Fruit fly (Drosophila melanogaster) whole organism, prepupa: ENCODE results near the gene CG34300.
A peak's percentile ranks its signal among the peaks of the same experiment; 100 is the strongest.

ENCODE experiments used
- Blimp-1 ChIP-seq: fragments of 200-800 bp; sonication (Bioruptor generic); optimal IDR thresholded peaks from 3 replicates; lab custom pipeline; 2017; ENCODE audit warnings: missing biosample characterization, missing genetic modification characterization, mild to moderate bottlenecking, moderate library complexity, missing genetic modification reagents
- CG10631 ChIP-seq: fragments of 200-800 bp; sonication (Bioruptor generic); optimal IDR thresholded peaks from 2 replicates; lab custom pipeline; 2016; ENCODE audit warnings: missing biosample characterization, missing genetic modification characterization
- CG10669 ChIP-seq: fragments of 200-800 bp; sonication (Bioruptor generic); optimal IDR thresholded peaks from 3 replicates; lab custom pipeline; 2018; ENCODE audit warnings: missing biosample characterization, mild to moderate bottlenecking, missing genetic modification characterization, moderate library complexity
- CG11294 ChIP-seq: fragments of 200-800 bp; sonication (Bioruptor generic); IDR thresholded peaks from 2 replicates; pipeline ENCODE4 v1.3.6; 2022; ENCODE audit warnings: missing biosample characterization, missing genetic modification characterization
- CG11762 ChIP-seq: fragments of 200-800 bp; sonication (Bioruptor generic); optimal IDR thresholded peaks from 3 replicates; lab custom pipeline; 2016; ENCODE audit warnings: missing biosample characterization, missing genetic modification characterization; ENCODE audit not compliant: insufficient read depth
- CG11902 ChIP-seq: fragments of 200-800 bp; sonication (Bioruptor generic); optimal IDR thresholded peaks from 3 replicates; lab custom pipeline; 2016; ENCODE audit warnings: missing biosample characterization, missing genetic modification characterization
- CG15336 ChIP-seq: fragments of 200-800 bp; sonication (Bioruptor generic); IDR thresholded peaks from 2 replicates; pipeline ENCODE4 v1.3.6; 2022; ENCODE audit warnings: missing biosample characterization, missing genetic modification characterization
- CG1621 ChIP-seq: fragments of 200-800 bp; sonication (Bioruptor generic); optimal IDR thresholded peaks from 3 replicates; lab custom pipeline; 2018; ENCODE audit warnings: missing biosample characterization, mild to moderate bottlenecking, missing genetic modification characterization
- CG16779 ChIP-seq: fragments of 200-800 bp; sonication (Bioruptor generic); optimal IDR thresholded peaks from 3 replicates; lab custom pipeline; 2017; ENCODE audit warnings: missing biosample characterization, mild to moderate bottlenecking, missing genetic modification characterization
- CG3032 ChIP-seq: fragments of 200-800 bp; optimal IDR thresholded peaks from 2 replicates; lab custom pipeline; 2019; ENCODE audit warnings: missing biosample characterization, mild to moderate bottlenecking, missing genetic modification characterization, moderate library complexity
- CG31627 ChIP-seq: fragments of 200-800 bp; sonication (Bioruptor generic); optimal IDR thresholded peaks from 3 replicates; lab custom pipeline; 2016; ENCODE audit warnings: missing biosample characterization, missing genetic modification characterization
- CG32006 ChIP-seq: fragments of 200-800 bp; sonication (Bioruptor generic); optimal IDR thresholded peaks from 3 replicates; lab custom pipeline; 2017; ENCODE audit warnings: missing biosample characterization, mild to moderate bottlenecking, missing genetic modification characterization
- CG34406 ChIP-seq: fragments of 200-800 bp; sonication (Bioruptor generic); optimal IDR thresholded peaks from 3 replicates; lab custom pipeline; 2016; ENCODE audit warnings: missing biosample characterization, missing genetic modification characterization
- CG3919 ChIP-seq: fragments of 200-800 bp; sonication (Bioruptor generic); optimal IDR thresholded peaks from 3 replicates; lab custom pipeline; 2016; ENCODE audit warnings: missing biosample characterization, missing genetic modification characterization
- CG6163 ChIP-seq: fragments of 200-800 bp; sonication (Bioruptor generic); IDR thresholded peaks from 3 replicates; pipeline ENCODE4 v1.3.6; 2022; ENCODE audit warnings: missing biosample characterization, missing genetic modification characterization
- CG6276 ChIP-seq: fragments of 200-800 bp; sonication (Bioruptor generic); optimal IDR thresholded peaks from 2 replicates; lab custom pipeline; 2017; ENCODE audit warnings: missing biosample characterization, mild to moderate bottlenecking, missing genetic modification characterization
- CG6808 ChIP-seq: fragments of 200-800 bp; sonication (Bioruptor generic); optimal IDR thresholded peaks from 3 replicates; lab custom pipeline; 2017; ENCODE audit warnings: missing biosample characterization, missing genetic modification characterization, mild to moderate bottlenecking, moderate library complexity, missing genetic modification reagents
- CG6854 ChIP-seq: fragments of 200-800 bp; sonication (Bioruptor generic); optimal IDR thresholded peaks from 2 replicates; lab custom pipeline; 2017; ENCODE audit warnings: missing biosample characterization, mild to moderate bottlenecking, missing genetic modification characterization
- CG7368 ChIP-seq: fragments of 200-800 bp; sonication (Bioruptor generic); optimal IDR thresholded peaks from 3 replicates; lab custom pipeline; 2016; ENCODE audit warnings: missing biosample characterization, missing genetic modification characterization
- CG8119 ChIP-seq: fragments of 200-800 bp; sonication (Bioruptor generic); IDR thresholded peaks from 3 replicates; pipeline ENCODE4 v1.3.6; 2022; ENCODE audit warnings: missing biosample characterization, missing genetic modification characterization
- CG8319 ChIP-seq: fragments of 200-800 bp; sonication (Bioruptor generic); optimal IDR thresholded peaks from 3 replicates; lab custom pipeline; 2016; ENCODE audit warnings: missing biosample characterization, missing genetic modification characterization
- CG8632 ChIP-seq: fragments of 200-800 bp; sonication (Bioruptor generic); optimal IDR thresholded peaks from 3 replicates; lab custom pipeline; 2016; ENCODE audit warnings: missing biosample characterization, missing genetic modification characterization
- CG9139 ChIP-seq: fragments of 200-800 bp; sonication (Bioruptor generic); optimal IDR thresholded peaks from 3 replicates; lab custom pipeline; 2017; ENCODE audit warnings: missing biosample characterization, mild to moderate bottlenecking, missing genetic modification characterization
- Eip78C ChIP-seq: fragments of 200-800 bp; sonication (Bioruptor generic); peaks from one replicate; lab custom pipeline; 2016; ENCODE audit warnings: missing biosample characterization, missing genetic modification characterization
- Eip93F ChIP-seq: fragments of 200-800 bp; sonication (Bioruptor generic); optimal IDR thresholded peaks from 2 replicates; lab custom pipeline; 2016; ENCODE audit warnings: missing biosample characterization, mild to moderate bottlenecking, missing genetic modification characterization
- Ets21C ChIP-seq: fragments of 200-800 bp; sonication (Bioruptor generic); optimal IDR thresholded peaks from 3 replicates; lab custom pipeline; 2016; ENCODE audit warnings: missing biosample characterization, missing genetic modification characterization
- Gug ChIP-seq: fragments of 200-800 bp; sonication (Bioruptor generic); IDR thresholded peaks from 2 replicates; pipeline ENCODE4 v1.3.6; 2022; ENCODE audit warnings: missing biosample characterization, missing genetic modification characterization
- Hr38 ChIP-seq: sonication (Bioruptor generic); optimal IDR thresholded peaks from 2 replicates; lab custom pipeline; 2016; ENCODE audit warnings: missing biosample characterization, missing genetic modification characterization
- Lpt ChIP-seq: fragments of 200-800 bp; sonication (Bioruptor generic); optimal IDR thresholded peaks from 3 replicates; lab custom pipeline; 2016; ENCODE audit warnings: missing biosample characterization, missing genetic modification characterization
- Met ChIP-seq: fragments of 200-800 bp; sonication (Bioruptor generic); optimal IDR thresholded peaks from 3 replicates; lab custom pipeline; 2016; ENCODE audit warnings: missing biosample characterization, missing genetic modification characterization
- OdsH ChIP-seq: fragments of 200-800 bp; sonication (Bioruptor generic); optimal IDR thresholded peaks from 3 replicates; lab custom pipeline; 2016; ENCODE audit warnings: missing biosample characterization, missing genetic modification characterization
- Smox ChIP-seq: fragments of 200-800 bp; sonication (Bioruptor generic); optimal IDR thresholded peaks from 3 replicates; lab custom pipeline; 2016; ENCODE audit warnings: missing biosample characterization, missing genetic modification characterization
- Sox102F ChIP-seq: fragments of 200-800 bp; sonication (Bioruptor generic); optimal IDR thresholded peaks from 2 replicates; lab custom pipeline; 2016; ENCODE audit warnings: missing biosample characterization, mild to moderate bottlenecking, missing genetic modification characterization
- Sox14 ChIP-seq: fragments of 200-800 bp; sonication (Bioruptor generic); optimal IDR thresholded peaks from 3 replicates; lab custom pipeline; 2016; ENCODE audit warnings: missing biosample characterization, missing genetic modification characterization
- Sox15 ChIP-seq: fragments of 200-800 bp; sonication (Bioruptor generic); optimal IDR thresholded peaks from 3 replicates; lab custom pipeline; 2016; ENCODE audit warnings: missing biosample characterization, missing genetic modification characterization
- achi ChIP-seq: fragments of 200-800 bp; sonication (Bioruptor generic); optimal IDR thresholded peaks from 3 replicates; lab custom pipeline; 2016; ENCODE audit warnings: missing biosample characterization, missing genetic modification characterization
- acj6 ChIP-seq: fragments of 200-800 bp; sonication (Bioruptor generic); optimal IDR thresholded peaks from 3 replicates; lab custom pipeline; 2016; ENCODE audit warnings: missing biosample characterization, missing genetic modification characterization
- cyc ChIP-seq: fragments of 200-800 bp; sonication (Bioruptor generic); optimal IDR thresholded peaks from 3 replicates; lab custom pipeline; 2016; ENCODE audit warnings: missing biosample characterization, missing genetic modification characterization
- dac ChIP-seq: fragments of 200-800 bp; sonication (Bioruptor generic); optimal IDR thresholded peaks from 2 replicates; lab custom pipeline; 2017; ENCODE audit warnings: missing biosample characterization, mild to moderate bottlenecking, missing genetic modification characterization
- eg ChIP-seq: fragments of 200-800 bp; sonication (Bioruptor generic); IDR thresholded peaks from 3 replicates; pipeline ENCODE4 v1.3.6; 2022; ENCODE audit warnings: missing biosample characterization, missing genetic modification characterization
- esn ChIP-seq: fragments of 200-800 bp; sonication (Bioruptor generic); optimal IDR thresholded peaks from 2 replicates; lab custom pipeline; 2016; ENCODE audit warnings: missing biosample characterization, mild to moderate bottlenecking, missing genetic modification characterization, moderate library complexity
- fd59A ChIP-seq: fragments of 200-800 bp; sonication (Bioruptor generic); optimal IDR thresholded peaks from 2 replicates; lab custom pipeline; 2017; ENCODE audit warnings: missing biosample characterization, mild to moderate bottlenecking, missing genetic modification characterization, missing genetic modification reagents
- fd85E ChIP-seq: fragments of 200-800 bp; sonication (Bioruptor generic); optimal IDR thresholded peaks from 3 replicates; lab custom pipeline; 2016; ENCODE audit warnings: missing biosample characterization, missing genetic modification characterization
- fkh ChIP-seq: fragments of 200-800 bp; sonication (Bioruptor generic); optimal IDR thresholded peaks from 3 replicates; lab custom pipeline; 2017; ENCODE audit warnings: missing biosample characterization, mild to moderate bottlenecking, missing genetic modification characterization, moderate library complexity
- net ChIP-seq: fragments of 200-800 bp; sonication (Bioruptor generic); optimal IDR thresholded peaks from 3 replicates; lab custom pipeline; 2016; ENCODE audit warnings: missing biosample characterization, missing genetic modification characterization
- pdm3 ChIP-seq: fragments of 200-800 bp; sonication (Bioruptor generic); optimal IDR thresholded peaks from 3 replicates; lab custom pipeline; 2016; ENCODE audit warnings: missing biosample characterization, missing genetic modification characterization
- salr ChIP-seq, 2 experiments: fragments of 200-800 bp; sonication (Bioruptor generic); optimal IDR thresholded peaks; 3 replicates each; lab custom pipeline; 2016 to 2018; ENCODE audit warnings: missing biosample characterization in 2 of 2, missing genetic modification characterization in 2 of 2, mild to moderate bottlenecking in 1 of 2
- spab ChIP-seq: fragments of 200-800 bp; sonication (Bioruptor generic); optimal IDR thresholded peaks from 2 replicates; lab custom pipeline; 2017; ENCODE audit warnings: missing biosample characterization, mild to moderate bottlenecking, missing genetic modification characterization, missing genetic modification reagents
- ss ChIP-seq, 2 experiments: fragments of 200-800 bp; sonication (Bioruptor generic); optimal IDR thresholded peaks; 2 replicates in 1 of 2; 3 replicates in 1 of 2; lab custom pipeline; 2017 to 2018; ENCODE audit warnings: mild to moderate bottlenecking in 2 of 2, missing biosample characterization in 2 of 2, missing genetic modification characterization in 2 of 2, moderate library complexity in 1 of 2
- svp ChIP-seq: fragments of 200-800 bp; sonication (Bioruptor generic); peaks from one replicate; lab custom pipeline; 2016; ENCODE audit warnings: missing biosample characterization, missing genetic modification characterization
- topi ChIP-seq: fragments of 200-800 bp; sonication (Bioruptor generic); optimal IDR thresholded peaks from 3 replicates; lab custom pipeline; 2016; ENCODE audit warnings: missing biosample characterization, missing genetic modification characterization
- vri ChIP-seq: fragments of 200-800 bp; sonication (Bioruptor generic); optimal IDR thresholded peaks from 3 replicates; lab custom pipeline; 2016; ENCODE audit warnings: missing biosample characterization, mild to moderate bottlenecking, missing genetic modification characterization

Gene CG34300

DNA sequence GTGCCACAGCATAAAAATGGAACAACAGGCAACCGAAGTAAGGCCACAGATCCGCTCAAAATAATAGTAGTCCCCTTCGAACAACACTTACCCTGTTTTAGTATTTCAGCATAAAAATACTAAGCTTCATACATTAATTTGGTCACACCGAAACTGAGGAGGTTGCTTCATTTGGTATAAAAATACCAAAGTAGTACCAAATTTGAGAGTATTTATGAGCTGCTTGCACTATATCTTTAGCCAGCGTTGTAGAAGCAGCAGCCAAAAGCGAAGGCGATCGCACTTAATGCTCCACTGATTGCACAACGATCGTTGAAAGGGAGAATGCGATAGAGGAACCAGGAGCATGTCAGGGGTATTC, 47.5 kb downstream of the CG34300 start:
- TF ChIP-seq CG15336 (peak; percentile 85), CG7368 (GFP tag; lab: Kevin White, UChicago) (peak; percentile 87), CG11294 (GFP tag; lab: Robert Waterston, UW) (peak; percentile 30; the same call in 1 of the 2 replicates), CG3919 (GFP tag; lab: Kevin White, UChicago) (peak; percentile 93), CG6854 (GFP tag; lab: Kevin White, UChicago) (peak; percentile 74), Hr38 (GFP tag; lab: Kevin White, UChicago) (no peak), CG16779 (tag; lab: Kevin White, UChicago) (peak; percentile 88), svp (peak; percentile 98), CG31627 (GFP tag; lab: Kevin White, UChicago) (peak; percentile 91), vri (GFP tag; lab: Kevin White, UChicago) (peak; percentile 94), pdm3 (peak; percentile 93), Sox15 (peak; percentile 83), achi (GFP tag; lab: Kevin White, UChicago) (peak; percentile 91), Gug (GFP tag; lab: Robert Waterston, UW) (peak; percentile 70), dac (GFP tag; lab: Kevin White, UChicago) (peak; percentile 47), CG10669 (GFP tag; lab: Kevin White, UChicago) (peak; percentile 94), spab (peak; percentile 93), Met (GFP tag; lab: Kevin White, UChicago) (peak; percentile 90), CG10631 (GFP tag; lab: Kevin White, UChicago) (peak; percentile 93), CG9139 (peak; percentile 87), net (peak; percentile 86), OdsH (GFP tag; lab: Kevin White, UChicago) (peak; percentile 89), CG6276 (GFP tag; lab: Kevin White, UChicago) (peak; percentile 48), salr (GFP tag; optimal IDR thresholded peaks at IDR 0.05; lab: Kevin White, UChicago) (peak; percentile 46 to 88), ss (GFP tag; optimal IDR thresholded peaks at IDR 0.05; lab: Kevin White, UChicago) (peak; percentile 94 to 95), esn (GFP tag; lab: Kevin White, UChicago) (peak; percentile 92), acj6 (peak; percentile 92), CG32006 (peak; percentile 84), CG3032 (tag; lab: Kevin White, UChicago) (peak; percentile 96), CG8119 (GFP tag; lab: Robert Waterston, UW) (peak; percentile 86), Eip78C (GFP tag; lab: Kevin White, UChicago) (peak; percentile 100), CG1621 (tag; lab: Kevin White, UChicago) (peak; percentile 96), eg (GFP tag; lab: Robert Waterston, UW) (peak; percentile 76), CG6163 (GFP tag; lab: Robert Waterston, UW) (peak; percentile 90), CG8319 (peak; percentile 83), fkh (no peak), CG6808 (GFP tag; lab: Kevin White, UChicago) (peak; percentile 88), fd59A (GFP tag; lab: Kevin White, UChicago) (peak; percentile 95), Smox (GFP tag; lab: Kevin White, UChicago) (peak; percentile 88), Ets21C (GFP tag; lab: Kevin White, UChicago) (peak; percentile 88), cyc (GFP tag; lab: Kevin White, UChicago) (peak; percentile 90), CG8632 (peak; percentile 94), fd85E (peak; percentile 82), Blimp-1 (GFP tag; lab: Kevin White, UChicago) (no peak), Lpt (GFP tag; lab: Kevin White, UChicago) (peak; percentile 52), Sox14 (GFP tag; lab: Kevin White, UChicago) (peak; percentile 94), CG11902 (GFP tag; lab: Kevin White, UChicago) (peak; percentile 89), topi (peak; percentile 94), CG11762 (GFP tag; lab: Kevin White, UChicago) (peak; percentile 85), CG34406 (peak; percentile 88), Eip93F (GFP tag; lab: Kevin White, UChicago) (peak; percentile 86), Sox102F (GFP tag; lab: Kevin White, UChicago) (peak; percentile 94)
